Worm (Caenorhabditis elegans): ENCODE measurements around the gene F43D2.3.

DNA sequence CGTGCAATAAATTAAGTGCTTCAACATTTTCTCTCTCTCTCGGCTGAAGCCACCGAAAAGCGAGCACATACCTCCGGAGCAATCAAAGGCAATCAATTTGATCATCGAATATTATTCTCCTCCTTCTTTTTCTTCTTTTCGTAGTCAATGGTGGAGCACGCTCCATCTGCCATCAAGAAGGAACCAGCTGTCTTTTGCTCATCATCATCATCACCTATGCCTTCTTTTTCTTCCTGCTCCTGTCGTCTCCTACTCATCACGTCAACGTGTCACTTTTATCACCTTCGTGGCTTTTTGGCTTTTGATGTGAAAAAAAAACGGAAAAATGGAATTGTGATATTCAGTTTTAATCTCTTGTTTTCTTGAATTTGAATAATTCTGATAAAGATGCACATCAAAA is 6.0 kb upstream of the F43D2.3 start:
- no peak for TF ChIP-seq unc-62 (GFP tag; optimal IDR thresholded peaks at IDR 0.05)
- TF ChIP-seq ceh-82 (tag; optimal IDR thresholded peaks at IDR 0.05) = no peak
- no peak for TF ChIP-seq nhr-90 (tag; optimal IDR thresholded peaks at IDR 0.05; ENCODE audit: poor library complexity)
- no peak for TF ChIP-seq mdl-1 (tag; optimal IDR thresholded peaks at IDR 0.05)
- TF ChIP-seq lin-13 (GFP tag; optimal IDR thresholded peaks at IDR 0.05) = no peak
- no peak for TF ChIP-seq nhr-47 (tag; optimal IDR thresholded peaks at IDR 0.05)
- TF ChIP-seq jun-1 (tag; optimal IDR thresholded peaks at IDR 0.05) = no peak
- TF ChIP-seq ztf-11 (tag; optimal IDR thresholded peaks at IDR 0.05) = no peak
- TF ChIP-seq nhr-28 (tag; optimal IDR thresholded peaks at IDR 0.05) = no peak
- TF ChIP-seq fkh-8 (tag; optimal IDR thresholded peaks at IDR 0.05) = no peak
- TF ChIP-seq tbx-2 (tag; optimal IDR thresholded peaks at IDR 0.05) = no peak
